Fruit fly (Drosophila melanogaster): Measurements from ENCODE around the gene eRF3.

- TF ChIP-seq ssp (GFP tag; IDR thresholded peaks at IDR 0.05) (no peak), lmd (GFP tag; IDR thresholded peaks at IDR 0.05) (no peak), eyg (GFP tag; optimal IDR thresholded peaks at IDR 0.05) (no peak), knrl (GFP tag; IDR thresholded peaks at IDR 0.05; ENCODE audit: partially characterized antibody) (no peak), CG15601 (tag; optimal IDR thresholded peaks at IDR 0.05) (no peak)
Observed at dm6 chr2L:12397974-12398373, 36.3 kb upstream of the eRF3 start, which contains the start of gene Pkd2.

Data from whole organism, embryonic.